Worm (Caenorhabditis elegans): Measurements from ENCODE around the gene egl-2.
A peak's percentile ranks its signal among the peaks of the same experiment; 100 is the strongest.

Gene egl-2

DNA sequence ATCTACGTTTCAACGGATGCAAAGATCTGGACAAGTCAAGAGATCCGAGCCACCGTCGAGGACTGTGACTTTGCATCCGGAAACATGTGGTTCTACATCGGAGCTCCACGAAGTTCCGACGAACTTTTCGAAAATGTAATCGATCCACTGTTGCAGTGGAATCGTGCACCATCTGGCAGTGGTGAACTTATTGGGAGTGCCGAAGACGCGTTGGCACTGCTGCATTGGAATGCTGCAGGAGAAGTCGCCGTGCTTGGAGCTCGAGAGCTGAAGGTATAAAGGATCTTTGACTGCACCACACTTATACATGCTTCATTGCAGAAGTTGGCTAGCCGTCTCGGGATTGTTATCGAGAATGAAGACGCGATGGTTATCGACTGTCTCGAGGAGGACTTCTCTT is 37.1 kb downstream of the egl-2 start:
- no peak for TF ChIP-seq B0310.2 (tag; optimal IDR thresholded peaks at IDR 0.05)
- TF ChIP-seq aly-1 (tag; optimal IDR thresholded peaks at IDR 0.05), result no peak
- no peak for TF ChIP-seq scrt-1 (GFP tag; IDR thresholded peaks at IDR 0.05)
- TF ChIP-seq tbx-11 (GFP tag; IDR thresholded peaks at IDR 0.05), result no peak
- TF ChIP-seq tbx-37 (GFP tag; conservative IDR thresholded peaks at IDR 0.05), result no peak
- TF ChIP-seq F13C5.2 (tag; optimal IDR thresholded peaks at IDR 0.05), result no peak
- no peak for TF ChIP-seq ama-1 (optimal IDR thresholded peaks at IDR 0.05)
- TF ChIP-seq sea-1 (GFP tag; conservative IDR thresholded peaks at IDR 0.05), result no peak
- TF ChIP-seq ets-7 (tag; optimal IDR thresholded peaks at IDR 0.05), result no peak
- TF ChIP-seq hmbx-1 (tag; optimal IDR thresholded peaks at IDR 0.05), result no peak
- no peak for TF ChIP-seq ceh-36 (tag; optimal IDR thresholded peaks at IDR 0.05)
- TF ChIP-seq tra-4 (tag; optimal IDR thresholded peaks at IDR 0.05), result no peak
- no peak for TF ChIP-seq hmg-4 (GFP tag; optimal IDR thresholded peaks at IDR 0.05)
- TF ChIP-seq flt-1 (GFP tag; IDR thresholded peaks at IDR 0.05), result no peak
- no peak for TF ChIP-seq pes-1 (GFP tag; IDR thresholded peaks at IDR 0.05)
- no peak for TF ChIP-seq ceh-13 (GFP tag; optimal IDR thresholded peaks at IDR 0.05)

DNA sequence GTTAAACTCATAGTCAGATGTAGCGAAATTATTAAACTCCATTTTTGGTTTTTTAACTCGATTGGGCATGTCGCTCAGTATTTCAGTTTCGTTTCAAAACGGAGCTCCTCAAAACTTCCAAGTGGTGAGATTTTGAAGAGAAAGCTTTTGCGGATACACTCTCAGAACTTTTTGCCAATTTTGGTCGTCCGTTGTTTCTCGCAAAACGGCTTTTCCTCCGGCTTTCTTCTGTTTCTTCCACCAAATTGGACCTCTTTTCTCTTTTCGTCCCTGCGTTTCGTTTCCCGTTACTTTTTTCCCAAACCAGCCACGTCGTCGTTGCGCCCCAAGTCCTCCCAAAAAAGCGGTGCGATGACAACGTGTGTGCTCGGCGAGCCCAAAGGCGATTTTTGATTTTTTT is 39.1 kb downstream of the egl-2 start, which contains the start of gene C39F7.1:
Gene C39F7.1, plus strand, starts transcription at position 301 of the 400 bp plus-strand sequence.
- TF ChIP-seq flt-1 (GFP tag; IDR thresholded peaks at IDR 0.05) (no peak), tbx-37 (GFP tag; conservative IDR thresholded peaks at IDR 0.05) (no peak), hnd-1 (tag; optimal IDR thresholded peaks at IDR 0.05) (no peak), sea-1 (GFP tag; conservative IDR thresholded peaks at IDR 0.05) (no peak), tbx-11 (GFP tag; IDR thresholded peaks at IDR 0.05) (no peak), tra-4 (tag; optimal IDR thresholded peaks at IDR 0.05) (no peak), hmbx-1 (tag; optimal IDR thresholded peaks at IDR 0.05) (no peak), aly-1 (tag; optimal IDR thresholded peaks at IDR 0.05) (no peak), ets-7 (tag; optimal IDR thresholded peaks at IDR 0.05) (no peak)

DNA sequence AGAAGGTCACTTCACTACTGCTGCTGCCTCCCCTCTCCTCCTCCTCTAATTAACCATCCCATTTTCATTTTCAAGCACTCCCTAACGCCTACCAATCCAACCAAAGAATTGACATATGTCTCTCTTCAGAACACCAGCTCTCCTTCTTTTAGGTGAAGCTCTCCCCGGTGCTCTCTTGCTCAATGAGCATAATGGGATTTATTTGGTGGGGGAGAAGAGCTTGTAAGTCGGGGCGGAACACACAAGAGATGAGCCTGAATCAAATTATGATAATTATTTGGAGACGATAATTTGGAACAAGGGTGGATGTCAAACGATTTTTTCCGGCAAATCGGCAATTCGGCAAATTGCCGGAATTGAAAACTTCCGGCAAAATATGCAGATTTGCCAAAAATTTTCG is 46.3 kb downstream of the egl-2 start:
- TF ChIP-seq B0310.2 (tag; optimal IDR thresholded peaks at IDR 0.05), result no peak
- no peak for TF ChIP-seq tbx-37 (GFP tag; conservative IDR thresholded peaks at IDR 0.05)
- no peak for TF ChIP-seq ets-7 (tag; optimal IDR thresholded peaks at IDR 0.05)
- TF ChIP-seq hmg-4 (GFP tag; optimal IDR thresholded peaks at IDR 0.05), result no peak
- TF ChIP-seq scrt-1 (GFP tag; IDR thresholded peaks at IDR 0.05), result no peak
- no peak for TF ChIP-seq ama-1 (optimal IDR thresholded peaks at IDR 0.05)
- TF ChIP-seq tra-4 (tag; optimal IDR thresholded peaks at IDR 0.05), result no peak

DNA sequence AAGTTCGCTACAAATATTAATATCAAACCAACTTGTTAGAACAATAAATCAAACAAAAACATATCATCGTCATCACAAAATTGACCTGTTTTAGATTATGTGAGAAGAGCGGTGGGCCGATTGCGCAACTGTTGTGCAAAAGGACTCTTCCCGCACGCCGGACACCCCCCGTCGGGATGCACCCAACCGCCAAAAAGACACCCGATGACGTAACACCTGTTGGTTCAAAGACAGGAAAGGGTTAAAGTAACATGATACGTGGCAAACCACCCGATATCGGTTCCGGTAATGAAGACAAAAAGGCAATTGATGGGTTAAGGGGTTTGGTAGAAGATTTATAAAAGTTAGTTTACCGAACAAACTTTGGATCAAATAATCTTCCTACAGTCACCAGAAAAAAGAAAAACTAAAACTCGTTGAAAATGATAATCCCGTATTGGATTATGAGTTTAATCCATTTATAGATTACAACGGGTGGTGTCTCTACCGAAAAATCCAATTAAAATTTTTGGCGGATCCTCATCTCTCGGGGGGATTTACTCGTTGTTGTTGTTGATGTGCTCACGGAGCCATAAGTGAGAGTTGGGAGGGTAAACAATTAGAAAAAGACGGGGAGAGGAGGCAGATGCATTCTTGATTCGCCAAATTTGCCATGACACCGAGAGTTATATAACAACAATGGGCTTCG is 55.0 kb downstream of the egl-2 start:
- TF ChIP-seq ceh-13 (GFP tag; optimal IDR thresholded peaks at IDR 0.05) (no peak), sea-1 (GFP tag; conservative IDR thresholded peaks at IDR 0.05) (0 out of 2 replicates have a peak, but pooled peaks have one; percentile 34), pes-1 (GFP tag; IDR thresholded peaks at IDR 0.05) (no peak), hmg-4 (GFP tag; optimal IDR thresholded peaks at IDR 0.05) (no peak), tbx-11 (GFP tag; IDR thresholded peaks at IDR 0.05) (no peak), flt-1 (GFP tag; IDR thresholded peaks at IDR 0.05) (no peak), tra-4 (tag; optimal IDR thresholded peaks at IDR 0.05) (no peak)

DNA sequence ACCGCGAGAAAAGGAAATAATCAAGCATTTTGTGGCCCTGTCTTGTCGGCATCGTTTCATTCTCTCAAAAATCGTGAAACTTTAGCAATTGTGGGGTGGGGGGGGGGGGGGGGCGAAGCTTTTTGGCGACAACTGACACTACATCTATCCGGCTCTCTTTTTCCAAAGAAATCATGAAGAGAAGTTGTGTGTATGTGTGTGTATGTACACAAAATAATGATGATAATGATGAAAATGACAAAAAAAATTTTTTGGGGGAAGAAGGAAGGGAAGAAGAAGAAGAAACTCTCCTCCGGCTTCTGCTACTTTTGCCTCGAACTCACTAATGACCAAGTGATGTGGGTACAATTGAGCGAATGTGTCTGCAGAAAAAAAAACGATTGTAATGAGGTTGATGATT is 56.1 kb downstream of the egl-2 start:
- no peak for TF ChIP-seq ets-7 (tag; optimal IDR thresholded peaks at IDR 0.05)
- TF ChIP-seq tbx-37 (GFP tag; conservative IDR thresholded peaks at IDR 0.05), result no peak
- TF ChIP-seq F13C5.2 (tag; optimal IDR thresholded peaks at IDR 0.05), result no peak
- no peak for TF ChIP-seq ama-1 (optimal IDR thresholded peaks at IDR 0.05)
- TF ChIP-seq ceh-13 (GFP tag; optimal IDR thresholded peaks at IDR 0.05), result no peak
- no peak for TF ChIP-seq B0310.2 (tag; optimal IDR thresholded peaks at IDR 0.05)
- TF ChIP-seq aly-1 (tag; optimal IDR thresholded peaks at IDR 0.05), result no peak
- no peak for TF ChIP-seq tra-4 (tag; optimal IDR thresholded peaks at IDR 0.05)
- TF ChIP-seq flt-1 (GFP tag; IDR thresholded peaks at IDR 0.05), result no peak
- no peak for TF ChIP-seq tbx-11 (GFP tag; IDR thresholded peaks at IDR 0.05)
- no peak for TF ChIP-seq sea-1 (GFP tag; conservative IDR thresholded peaks at IDR 0.05)
- no peak for TF ChIP-seq hnd-1 (tag; optimal IDR thresholded peaks at IDR 0.05)
- no peak for TF ChIP-seq hmbx-1 (tag; optimal IDR thresholded peaks at IDR 0.05)
- TF ChIP-seq hmg-4 (GFP tag; optimal IDR thresholded peaks at IDR 0.05), result no peak
- no peak for TF ChIP-seq ceh-36 (tag; optimal IDR thresholded peaks at IDR 0.05)
- no peak for TF ChIP-seq scrt-1 (GFP tag; IDR thresholded peaks at IDR 0.05)
- no peak for TF ChIP-seq pes-1 (GFP tag; IDR thresholded peaks at IDR 0.05)

DNA sequence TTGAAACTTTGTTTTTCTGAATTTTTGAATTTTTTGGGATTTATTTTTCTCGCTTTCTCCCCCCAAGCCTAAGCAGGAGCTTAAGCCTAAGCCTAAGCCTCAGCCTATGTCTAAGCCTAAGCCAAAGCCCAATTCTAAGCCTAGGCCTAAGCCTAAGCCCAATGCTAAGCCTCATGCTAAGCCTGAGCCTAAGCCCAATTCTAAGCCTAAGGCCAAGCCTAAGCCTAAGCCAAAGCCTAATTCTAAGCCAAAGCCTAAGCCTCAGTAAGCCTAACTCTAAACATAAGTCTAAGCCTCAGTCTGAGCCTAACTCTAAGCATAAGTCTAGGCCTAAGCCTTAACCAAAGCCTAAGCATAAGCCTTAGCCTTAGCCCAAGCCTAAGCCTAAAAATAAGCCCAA is 56.7 kb downstream of the egl-2 start:
- no peak for TF ChIP-seq hmg-4 (GFP tag; optimal IDR thresholded peaks at IDR 0.05)
- no peak for TF ChIP-seq B0310.2 (tag; optimal IDR thresholded peaks at IDR 0.05)
- no peak for TF ChIP-seq sea-1 (GFP tag; conservative IDR thresholded peaks at IDR 0.05)
- TF ChIP-seq ceh-36 (tag; optimal IDR thresholded peaks at IDR 0.05), result peak; percentile 73

All from whole organism, early embryonic.